Fruit fly (Drosophila melanogaster) whole organism, embryonic: ENCODE results near the gene scramb2.
A peak's percentile ranks its signal among the peaks of the same experiment; 100 is the strongest.

Experiments
- Atf3 ChIP-seq: fragments of 200-800 bp; sonication (Bioruptor generic); optimal IDR thresholded peaks from 3 replicates; lab custom pipeline; 2016; ENCODE audit warnings: missing biosample characterization, missing genetic modification characterization
- CG10209 ChIP-seq: fragments of 200-800 bp; sonication (Bioruptor generic); optimal IDR thresholded peaks from 3 replicates; lab custom pipeline; 2017; ENCODE audit warnings: missing biosample characterization, mild to moderate bottlenecking, missing genetic modification characterization, missing genetic modification reagents
- CG10462 ChIP-seq: fragments of 200-800 bp; sonication (Bioruptor generic); optimal IDR thresholded peaks from 2 replicates; lab custom pipeline; 2016; ENCODE audit warnings: missing biosample characterization, missing genetic modification characterization
- CG10654 ChIP-seq: fragments of 200-800 bp; sonication (Bioruptor generic); optimal IDR thresholded peaks from 2 replicates; lab custom pipeline; 2016; ENCODE audit warnings: missing biosample characterization, missing genetic modification characterization
- CG11696 ChIP-seq: fragments of 200-800 bp; sonication (Bioruptor generic); IDR thresholded peaks from 2 replicates; pipeline ENCODE4 v1.3.6; 2022; ENCODE audit warnings: missing biosample characterization, missing genetic modification characterization
- CG12219 ChIP-seq: fragments of 200-800 bp; sonication (Bioruptor generic); optimal IDR thresholded peaks from 3 replicates; lab custom pipeline; 2018; ENCODE audit warnings: missing biosample characterization, mild to moderate bottlenecking, missing genetic modification characterization
- CG15601 ChIP-seq: fragments of 200-800 bp; sonication (Bioruptor generic); optimal IDR thresholded peaks from 3 replicates; lab custom pipeline; 2019; ENCODE audit warnings: missing biosample characterization, mild to moderate bottlenecking, missing genetic modification characterization, moderate library complexity
- CG16813 ChIP-seq: fragments of 200-800 bp; sonication (Bioruptor generic); IDR thresholded peaks from 3 replicates; pipeline ENCODE4 v1.3.6; 2022; ENCODE audit warnings: missing biosample characterization, missing genetic modification characterization; ENCODE audit not compliant: partially characterized antibody
- CG16863 ChIP-seq: fragments of 200-800 bp; sonication (Bioruptor generic); optimal IDR thresholded peaks from 3 replicates; lab custom pipeline; 2016; ENCODE audit warnings: missing biosample characterization, missing genetic modification characterization
- CG17359 ChIP-seq: fragments of 200-800 bp; sonication (Bioruptor generic); optimal IDR thresholded peaks from 3 replicates; lab custom pipeline; 2018; ENCODE audit warnings: missing biosample characterization, mild to moderate bottlenecking, missing genetic modification characterization, moderate library complexity
- CG3065 ChIP-seq: fragments of 200-800 bp; sonication (Bioruptor generic); optimal IDR thresholded peaks from 2 replicates; lab custom pipeline; 2016; ENCODE audit warnings: missing biosample characterization, missing genetic modification characterization
- CG5180 ChIP-seq: fragments of 200-800 bp; sonication (Bioruptor generic); optimal IDR thresholded peaks from 3 replicates; lab custom pipeline; 2017; ENCODE audit warnings: missing biosample characterization, missing genetic modification characterization, mild to moderate bottlenecking, moderate library complexity, missing genetic modification reagents
- CG6654 ChIP-seq: fragments of 200-800 bp; sonication (Bioruptor generic); optimal IDR thresholded peaks from 2 replicates; lab custom pipeline; 2017; ENCODE audit warnings: missing biosample characterization, mild to moderate bottlenecking, missing genetic modification characterization
- CG6791 ChIP-seq: fragments of 200-800 bp; sonication (Bioruptor generic); IDR thresholded peaks from 3 replicates; pipeline ENCODE4 v1.3.6; 2022; ENCODE audit warnings: missing biosample characterization, missing genetic modification characterization; ENCODE audit not compliant: partially characterized antibody
- CG7357 ChIP-seq: fragments of 200-800 bp; sonication (Bioruptor generic); IDR thresholded peaks from 3 replicates; pipeline ENCODE4 v1.3.6; 2022; ENCODE audit warnings: missing biosample characterization, missing genetic modification characterization
- CG7963 ChIP-seq: fragments of 200-800 bp; sonication (Bioruptor generic); IDR thresholded peaks from 3 replicates; pipeline ENCODE4 v1.3.6; 2022; ENCODE audit warnings: missing biosample characterization, missing genetic modification characterization; ENCODE audit not compliant: partially characterized antibody
- CG8089 ChIP-seq: fragments of 200-800 bp; sonication (Bioruptor generic); optimal IDR thresholded peaks from 3 replicates; lab custom pipeline; 2016; ENCODE audit warnings: missing biosample characterization, missing genetic modification characterization
- CG9437 ChIP-seq: fragments of 200-800 bp; sonication (Bioruptor generic); optimal IDR thresholded peaks from 2 replicates; lab custom pipeline; 2018; ENCODE audit warnings: missing biosample characterization, mild to moderate bottlenecking, missing genetic modification characterization
- CG9609 ChIP-seq: fragments of 200-800 bp; sonication (Bioruptor generic); optimal IDR thresholded peaks from 3 replicates; lab custom pipeline; 2016; ENCODE audit warnings: missing biosample characterization, missing genetic modification characterization
- CG9932 ChIP-seq: fragments of 200-800 bp; sonication (Bioruptor generic); IDR thresholded peaks from 2 replicates; pipeline ENCODE4 v1.3.6; 2022; ENCODE audit warnings: missing biosample characterization, missing genetic modification characterization
- Camta ChIP-seq: fragments of 200-800 bp; sonication (Bioruptor generic); optimal IDR thresholded peaks from 2 replicates; lab custom pipeline; 2016; ENCODE audit warnings: missing biosample characterization, missing genetic modification characterization
- Deaf1 ChIP-seq: fragments of 200-800 bp; optimal IDR thresholded peaks from 3 replicates; lab custom pipeline; 2019; ENCODE audit warnings: missing biosample characterization, mild to moderate bottlenecking, missing genetic modification characterization, moderate library complexity
- Elba2 ChIP-seq: fragments of 200-800 bp; sonication (Bioruptor generic); optimal IDR thresholded peaks from 3 replicates; lab custom pipeline; 2016; ENCODE audit warnings: missing biosample characterization, missing genetic modification characterization
- Hsf ChIP-seq: fragments of 200-800 bp; sonication (Bioruptor generic); optimal IDR thresholded peaks from 3 replicates; lab custom pipeline; 2016; ENCODE audit warnings: missing biosample characterization, missing genetic modification characterization
- Jarid2 ChIP-seq: fragments of 200-800 bp; sonication (Bioruptor generic); optimal IDR thresholded peaks from 3 replicates; lab custom pipeline; 2017; ENCODE audit warnings: mild to moderate bottlenecking, missing biosample characterization, missing genetic modification reagents, missing genetic modification characterization
- MBD-R2 ChIP-seq: fragments of 200-800 bp; sonication (Bioruptor generic); IDR thresholded peaks from 2 replicates; pipeline ENCODE4 v1.3.6; 2022; ENCODE audit warnings: missing biosample characterization, missing genetic modification characterization
- Myb ChIP-seq: fragments of 200-800 bp; sonication (Bioruptor generic); optimal IDR thresholded peaks from 2 replicates; lab custom pipeline; 2016; ENCODE audit warnings: missing biosample characterization, missing genetic modification characterization
- Neu2 ChIP-seq: fragments of 200-800 bp; sonication (Bioruptor generic); optimal IDR thresholded peaks from 3 replicates; lab custom pipeline; 2016; ENCODE audit warnings: missing biosample characterization, missing genetic modification characterization, borderline replicate concordance
- Scr ChIP-seq: fragments of 200-800 bp; sonication (Bioruptor generic); IDR thresholded peaks from 2 replicates; pipeline ENCODE4 v1.3.6; 2022; ENCODE audit warnings: missing biosample characterization, missing genetic modification characterization; ENCODE audit not compliant: partially characterized antibody
- Stat92E ChIP-seq, 3 experiments: fragments of >200 bp in 2 of 3; fragments of 200-800 bp in 1 of 3; sonication (Bioruptor generic) in 1 of 3; optimal IDR thresholded peaks; 2 replicates each; lab custom pipeline; 2017 to 2019; ENCODE audit warnings: missing biosample characterization in 3 of 3, missing genetic modification characterization in 3 of 3, mild to moderate bottlenecking in 1 of 3, moderate library complexity in 1 of 3
- Usf ChIP-seq: fragments of 200-800 bp; sonication (Bioruptor generic); optimal IDR thresholded peaks from 2 replicates; lab custom pipeline; 2017; ENCODE audit warnings: missing genotype, missing biosample characterization, missing genetic modification characterization
- Xrp1 ChIP-seq: fragments of 200-800 bp; sonication (Bioruptor generic); IDR thresholded peaks from 2 replicates; pipeline ENCODE4 v1.3.6; 2022; ENCODE audit warnings: missing biosample characterization, missing genetic modification characterization
- btn ChIP-seq: fragments of 200-800 bp; sonication (Bioruptor generic); optimal IDR thresholded peaks from 2 replicates; lab custom pipeline; 2016; ENCODE audit warnings: missing biosample characterization, missing genetic modification characterization
- cwo ChIP-seq: fragments of 200-800 bp; sonication (Bioruptor generic); optimal IDR thresholded peaks from 3 replicates; lab custom pipeline; 2017; ENCODE audit warnings: missing biosample characterization, missing genetic modification characterization, mild to moderate bottlenecking, moderate library complexity, missing genetic modification reagents
- eve ChIP-seq, 2 experiments: fragments of >200 bp; optimal IDR thresholded peaks; 2 replicates each; lab custom pipeline; 2017; ENCODE audit warnings: missing biosample characterization in 2 of 2, missing genetic modification characterization in 2 of 2
- fd102C ChIP-seq: fragments of 200-800 bp; sonication (Bioruptor generic); optimal IDR thresholded peaks from 2 replicates; lab custom pipeline; 2018; ENCODE audit warnings: missing biosample characterization, mild to moderate bottlenecking, missing genetic modification characterization, moderate library complexity
- fd3F ChIP-seq: fragments of 200-800 bp; sonication (Bioruptor generic); optimal IDR thresholded peaks from 2 replicates; lab custom pipeline; 2018; ENCODE audit warnings: missing biosample characterization, mild to moderate bottlenecking, missing genetic modification characterization, moderate library complexity
- fu2 ChIP-seq: fragments of 200-800 bp; sonication (Bioruptor generic); optimal IDR thresholded peaks from 2 replicates; lab custom pipeline; 2016; ENCODE audit warnings: missing biosample characterization, missing genetic modification characterization
- hb ChIP-seq: fragments of 200-800 bp; sonication (Bioruptor generic); IDR thresholded peaks from 3 replicates; pipeline ENCODE4 v1.3.6; 2022; ENCODE audit warnings: missing biosample characterization, missing genetic modification characterization; ENCODE audit not compliant: partially characterized antibody
- klu ChIP-seq: fragments of 200-800 bp; sonication (Bioruptor generic); IDR thresholded peaks from 2 replicates; pipeline ENCODE4 v1.3.6; 2022; ENCODE audit warnings: missing biosample characterization, missing genetic modification characterization
- lbe ChIP-seq: fragments of 200-800 bp; sonication (Bioruptor generic); optimal IDR thresholded peaks from 2 replicates; lab custom pipeline; 2016; ENCODE audit warnings: missing biosample characterization, mild to moderate bottlenecking, missing genetic modification characterization
- lov ChIP-seq, 2 experiments: fragments of 200-800 bp in 1 of 2; fragments of >200 bp in 1 of 2; sonication (Bioruptor generic) in 1 of 2; IDR thresholded peaks in 1 of 2; optimal IDR thresholded peaks in 1 of 2; 2 replicates in 1 of 2; 3 replicates in 1 of 2; pipeline versions ENCODE4 v1.3.6 to Lab custom; 2017 to 2022; ENCODE audit warnings: missing biosample characterization in 1 of 2, missing genetic modification characterization in 1 of 2
- nerfin-2 ChIP-seq: fragments of 200-800 bp; sonication (Bioruptor generic); IDR thresholded peaks from 2 replicates; pipeline ENCODE4 v1.3.6; 2022; ENCODE audit warnings: missing biosample characterization, missing genetic modification characterization; ENCODE audit not compliant: partially characterized antibody
- row ChIP-seq: fragments of 200-800 bp; sonication (Bioruptor generic); IDR thresholded peaks from 3 replicates; pipeline ENCODE4 v1.3.6; 2022; ENCODE audit warnings: missing biosample characterization, missing genetic modification characterization
- sr ChIP-seq: fragments of 200-800 bp; sonication (Bioruptor generic); IDR thresholded peaks from 3 replicates; pipeline ENCODE4 v1.3.6; 2022; ENCODE audit warnings: missing biosample characterization, missing genetic modification characterization
- wdn ChIP-seq: fragments of 200-800 bp; sonication (Bioruptor generic); IDR thresholded peaks from 2 replicates; pipeline ENCODE4 v1.3.6; 2022; ENCODE audit warnings: missing biosample characterization, missing genetic modification characterization
- z ChIP-seq: fragments of 200-800 bp; sonication (Bioruptor generic); IDR thresholded peaks from 3 replicates; pipeline ENCODE4 v1.3.6; 2022; ENCODE audit warnings: missing biosample characterization, missing genetic modification characterization

scramb2 gene

dm6 chr3L:3060054-3060979 is 13.7 kb upstream of the scramb2 start (continued):
- TF ChIP-seq MBD-R2 (GFP tag; lab: Robert Waterston, UW), result peak; percentile 99
- TF ChIP-seq CG10209 (GFP tag; lab: Kevin White, UChicago), result peak; percentile 99
- TF ChIP-seq eve (GFP tag; optimal IDR thresholded peaks at IDR 0.05; lab: Kevin White, UChicago), result peak; percentile 38 to 99
- peak; percentile 95 for TF ChIP-seq CG11696 (GFP tag; lab: Robert Waterston, UW)
- TF ChIP-seq fd102C, result peak; percentile 83
- peak; percentile 79 for TF ChIP-seq Deaf1
- TF ChIP-seq CG10654 (GFP tag; lab: Kevin White, UChicago), result peak; percentile 98
- peak; percentile 99 for TF ChIP-seq CG9609 (GFP tag; lab: Kevin White, UChicago)
- TF ChIP-seq hb (GFP tag; lab: Robert Waterston, UW), result no peak
- peak; percentile 85 for TF ChIP-seq z (GFP tag; lab: Robert Waterston, UW)
- peak; percentile 97 for TF ChIP-seq CG9437 (GFP tag; lab: Kevin White, UChicago)
- peak; percentile 98 for TF ChIP-seq CG12219 (GFP tag; lab: Kevin White, UChicago)
- peak; percentile 99 for TF ChIP-seq CG9932 (GFP tag; lab: Robert Waterston, UW)
- TF ChIP-seq cwo (GFP tag; lab: Kevin White, UChicago), result peak; percentile 97
- peak; percentile 91 for TF ChIP-seq CG15601 (tag; lab: Kevin White, UChicago)
- TF ChIP-seq CG6654 (GFP tag; lab: Kevin White, UChicago), result peak; percentile 94
- peak; percentile 97 for TF ChIP-seq btn (GFP tag; lab: Kevin White, UChicago)
- TF ChIP-seq Xrp1, result peak; percentile 99
- no peak for TF ChIP-seq CG6791 (GFP tag; lab: Robert Waterston, UW)
- no peak; the same call in 1 of the 2 replicates for TF ChIP-seq Scr
- peak; percentile 98 for TF ChIP-seq CG16863 (GFP tag; lab: Kevin White, UChicago)
- no peak for TF ChIP-seq nerfin-2
- peak; percentile 93 for TF ChIP-seq Myb (GFP tag; lab: Kevin White, UChicago)
- no peak for TF ChIP-seq lov (optimal IDR thresholded peaks at IDR 0.05; lab: Kevin White, UChicago)
- TF ChIP-seq lov (GFP tag; IDR thresholded peaks at IDR 0.05; lab: Robert Waterston, UW), result peak; percentile 99
- TF ChIP-seq Neu2 (GFP tag; lab: Kevin White, UChicago), result peak; percentile 95
- TF ChIP-seq Usf (GFP tag; lab: Kevin White, UChicago), result peak; percentile 98
- TF ChIP-seq Atf3 (GFP tag; lab: Kevin White, UChicago), result peak; percentile 99
- TF ChIP-seq lbe (GFP tag; lab: Kevin White, UChicago), result peak; percentile 99
- TF ChIP-seq Elba2, result peak; percentile 88
- peak; percentile 98 for TF ChIP-seq Camta (GFP tag; lab: Kevin White, UChicago)
- peak; percentile 99 for TF ChIP-seq fu2 (GFP tag; lab: Kevin White, UChicago)
- TF ChIP-seq CG17359 (tag; lab: Kevin White, UChicago), result peak; percentile 99
- peak; percentile 98 for TF ChIP-seq klu (GFP tag; lab: Robert Waterston, UW)
- TF ChIP-seq CG7357 (GFP tag; lab: Robert Waterston, UW), result peak; percentile 97
- no peak for TF ChIP-seq CG16813 (GFP tag; lab: Robert Waterston, UW)
- peak; percentile 87 for TF ChIP-seq Jarid2
- peak; percentile 96 for TF ChIP-seq CG3065 (GFP tag; lab: Kevin White, UChicago)
- TF ChIP-seq fd3F, result peak; percentile 97
- no peak for TF ChIP-seq CG7963 (GFP tag; lab: Robert Waterston, UW)
- TF ChIP-seq Hsf (GFP tag; lab: Kevin White, UChicago), result peak; percentile 99
- peak; percentile 99 for TF ChIP-seq row (GFP tag; lab: Robert Waterston, UW)
- no peak for TF ChIP-seq Stat92E (GFP tag; optimal IDR thresholded peaks at IDR 0.05; lab: Kevin White, UChicago)
- TF ChIP-seq CG5180 (GFP tag; lab: Kevin White, UChicago), result peak; percentile 90
- peak; percentile 99 for TF ChIP-seq wdn
- peak; percentile 96 for TF ChIP-seq CG10462
- TF ChIP-seq CG8089 (GFP tag; lab: Kevin White, UChicago), result peak; percentile 98
- TF ChIP-seq sr (GFP tag; lab: Robert Waterston, UW), result peak; percentile 100
